Fruit fly (Drosophila melanogaster) whole organism, embryonic: ENCODE results near the gene Sec10.

ENCODE experiments used
- ATbp ChIP-seq: fragments of 200-800 bp; sonication (Bioruptor generic); optimal IDR thresholded peaks from 2 replicates; lab custom pipeline; 2017; ENCODE audit warnings: missing biosample characterization, mild to moderate bottlenecking, missing genetic modification characterization, missing genetic modification reagents
- Atf3 ChIP-seq: fragments of 200-800 bp; sonication (Bioruptor generic); optimal IDR thresholded peaks from 3 replicates; lab custom pipeline; 2016; ENCODE audit warnings: missing biosample characterization, missing genetic modification characterization
- Atf6 ChIP-seq: fragments of 200-800 bp; sonication (Bioruptor generic); IDR thresholded peaks from 2 replicates; pipeline ENCODE4 v1.3.6; 2022; ENCODE audit warnings: missing biosample characterization, missing genetic modification characterization
- Bdp1 ChIP-seq: fragments of 200-800 bp; sonication (Bioruptor generic); optimal IDR thresholded peaks from 3 replicates; lab custom pipeline; 2016; ENCODE audit warnings: missing biosample characterization, missing genetic modification characterization
- Bgb ChIP-seq: fragments of 200-800 bp; sonication (Bioruptor generic); IDR thresholded peaks from 2 replicates; pipeline ENCODE4 v1.3.6; 2022; ENCODE audit warnings: missing biosample characterization, missing genetic modification characterization; ENCODE audit not compliant: partially characterized antibody
- CG12219 ChIP-seq: fragments of 200-800 bp; sonication (Bioruptor generic); optimal IDR thresholded peaks from 3 replicates; lab custom pipeline; 2018; ENCODE audit warnings: missing biosample characterization, mild to moderate bottlenecking, missing genetic modification characterization
- CG15073 ChIP-seq: fragments of 200-800 bp; sonication (Bioruptor generic); optimal IDR thresholded peaks from 2 replicates; lab custom pipeline; 2016; ENCODE audit warnings: missing biosample characterization, missing genetic modification characterization
- CG15514 ChIP-seq: fragments of 200-800 bp; sonication (Bioruptor generic); optimal IDR thresholded peaks from 3 replicates; lab custom pipeline; 2017; ENCODE audit warnings: missing biosample characterization, missing genetic modification characterization, mild to moderate bottlenecking, moderate library complexity, missing genetic modification reagents
- CG16863 ChIP-seq: fragments of 200-800 bp; sonication (Bioruptor generic); optimal IDR thresholded peaks from 3 replicates; lab custom pipeline; 2016; ENCODE audit warnings: missing biosample characterization, missing genetic modification characterization
- CG1792 ChIP-seq: fragments of 200-800 bp; sonication (Bioruptor generic); optimal IDR thresholded peaks from 2 replicates; lab custom pipeline; 2016; ENCODE audit warnings: missing biosample characterization, missing genetic modification characterization
- CG18764 ChIP-seq: fragments of 200-800 bp; sonication (Bioruptor generic); optimal IDR thresholded peaks from 3 replicates; lab custom pipeline; 2016; ENCODE audit warnings: missing biosample characterization, missing genetic modification characterization
- CG30403 ChIP-seq: fragments of 200-800 bp; sonication (Bioruptor generic); optimal IDR thresholded peaks from 3 replicates; lab custom pipeline; 2016; ENCODE audit warnings: missing biosample characterization, missing genetic modification characterization
- CG3065 ChIP-seq: fragments of 200-800 bp; sonication (Bioruptor generic); optimal IDR thresholded peaks from 2 replicates; lab custom pipeline; 2016; ENCODE audit warnings: missing biosample characterization, missing genetic modification characterization
- CG32772 ChIP-seq: fragments of 200-800 bp; sonication (Bioruptor generic); IDR thresholded peaks from 2 replicates; pipeline ENCODE4 v1.3.6; 2022; ENCODE audit warnings: missing biosample characterization, missing genetic modification characterization
- CG33213 ChIP-seq: fragments of 200-800 bp; sonication (Bioruptor generic); optimal IDR thresholded peaks from 3 replicates; lab custom pipeline; 2016; ENCODE audit warnings: missing biosample characterization, missing genetic modification characterization
- CG3407 ChIP-seq: fragments of 200-800 bp; sonication (Bioruptor generic); optimal IDR thresholded peaks from 2 replicates; lab custom pipeline; 2018; ENCODE audit warnings: missing biosample characterization, mild to moderate bottlenecking, missing genetic modification characterization
- CG7786 ChIP-seq: fragments of 200-800 bp; sonication (Bioruptor generic); optimal IDR thresholded peaks from 2 replicates; lab custom pipeline; 2016; ENCODE audit warnings: missing biosample characterization, missing genetic modification characterization
- CG7987 ChIP-seq: fragments of 200-800 bp; sonication (Bioruptor generic); optimal IDR thresholded peaks from 2 replicates; lab custom pipeline; 2018; ENCODE audit warnings: missing biosample characterization, mild to moderate bottlenecking, missing genetic modification characterization, moderate library complexity
- CG9932 ChIP-seq: fragments of 200-800 bp; sonication (Bioruptor generic); IDR thresholded peaks from 2 replicates; pipeline ENCODE4 v1.3.6; 2022; ENCODE audit warnings: missing biosample characterization, missing genetic modification characterization
- Chrac-16 ChIP-seq: fragments of 200-800 bp; sonication (Bioruptor generic); optimal IDR thresholded peaks from 3 replicates; lab custom pipeline; 2016; ENCODE audit warnings: missing biosample characterization, missing genetic modification characterization
- Deaf1 ChIP-seq: fragments of 200-800 bp; optimal IDR thresholded peaks from 3 replicates; lab custom pipeline; 2019; ENCODE audit warnings: missing biosample characterization, mild to moderate bottlenecking, missing genetic modification characterization, moderate library complexity
- Fer3 ChIP-seq: fragments of 200-800 bp; sonication (Bioruptor generic); optimal IDR thresholded peaks from 2 replicates; lab custom pipeline; 2018; ENCODE audit warnings: missing biosample characterization, mild to moderate bottlenecking, missing genetic modification characterization, moderate library complexity
- HLHmδ ChIP-seq: fragments of 200-800 bp; sonication (Bioruptor generic); optimal IDR thresholded peaks from 2 replicates; lab custom pipeline; 2018; ENCODE audit warnings: missing biosample characterization, mild to moderate bottlenecking, missing genetic modification characterization, moderate library complexity
- Hand ChIP-seq: fragments of 200-800 bp; sonication (Bioruptor generic); optimal IDR thresholded peaks from 2 replicates; lab custom pipeline; 2017; ENCODE audit warnings: mild to moderate bottlenecking, missing biosample characterization, missing genetic modification reagents, missing genetic modification characterization
- Spps ChIP-seq: fragments of 200-800 bp; sonication (Bioruptor generic); optimal IDR thresholded peaks from 2 replicates; lab custom pipeline; 2018; ENCODE audit warnings: missing biosample characterization, mild to moderate bottlenecking, missing genetic modification characterization
- Taf1 ChIP-seq: fragments of 200-800 bp; sonication (Bioruptor generic); IDR thresholded peaks from 2 replicates; pipeline ENCODE4 v1.3.6; 2022; ENCODE audit warnings: missing biosample characterization, missing genetic modification characterization
- bbx ChIP-seq: fragments of 200-800 bp; sonication (Bioruptor generic); IDR thresholded peaks from 2 replicates; pipeline ENCODE4 v1.3.6; 2022; ENCODE audit warnings: missing biosample characterization, missing genetic modification characterization; ENCODE audit not compliant: partially characterized antibody
- bigmax ChIP-seq: fragments of 200-800 bp; sonication (Bioruptor generic); optimal IDR thresholded peaks from 2 replicates; lab custom pipeline; 2018; ENCODE audit warnings: missing biosample characterization, mild to moderate bottlenecking, missing genetic modification characterization
- chinmo ChIP-seq: fragments of 200-800 bp; sonication (Bioruptor generic); IDR thresholded peaks from 4 replicates; pipeline ENCODE4 v1.3.6; 2022; ENCODE audit warnings: missing biosample characterization, missing genetic modification characterization; ENCODE audit not compliant: partially characterized antibody
- croc ChIP-seq: fragments of 200-800 bp; sonication (Bioruptor generic); conservative IDR thresholded peaks from 3 replicates; pipeline ENCODE4 v1.3.6; 2022; ENCODE audit warnings: missing biosample characterization, missing genetic modification characterization
- disco-r ChIP-seq: fragments of 200-800 bp; sonication (Bioruptor generic); optimal IDR thresholded peaks from 2 replicates; lab custom pipeline; 2016; ENCODE audit warnings: missing biosample characterization, missing genetic modification characterization
- dpn ChIP-seq, 2 experiments: fragments of 200-800 bp; sonication (Bioruptor generic); optimal IDR thresholded peaks; 3 replicates each; lab custom pipeline; 2016; ENCODE audit warnings: missing biosample characterization in 2 of 2, missing genetic modification characterization in 2 of 2
- exex ChIP-seq: fragments of 200-800 bp; sonication (Bioruptor generic); optimal IDR thresholded peaks from 4 replicates; lab custom pipeline; 2018; ENCODE audit warnings: missing biosample characterization, mild to moderate bottlenecking, missing genetic modification characterization, moderate library complexity
- fru ChIP-seq: fragments of >200 bp; optimal IDR thresholded peaks from 2 replicates; lab custom pipeline; 2017
- gfzf ChIP-seq: fragments of 200-800 bp; sonication (Bioruptor generic); optimal IDR thresholded peaks from 2 replicates; lab custom pipeline; 2016; ENCODE audit warnings: missing biosample characterization, mild to moderate bottlenecking, missing genetic modification characterization, moderate library complexity
- hb ChIP-seq: fragments of 200-800 bp; sonication (Bioruptor generic); IDR thresholded peaks from 3 replicates; pipeline ENCODE4 v1.3.6; 2022; ENCODE audit warnings: missing biosample characterization, missing genetic modification characterization; ENCODE audit not compliant: partially characterized antibody
- hbn ChIP-seq: fragments of 200-800 bp; sonication (Bioruptor generic); IDR thresholded peaks from 2 replicates; pipeline ENCODE4 v1.3.6; 2022; ENCODE audit warnings: missing biosample characterization, missing genetic modification characterization; ENCODE audit not compliant: partially characterized antibody
- hkb ChIP-seq, 2 experiments: fragments of 200-800 bp in 1 of 2; fragments of >200 bp in 1 of 2; sonication (Bioruptor generic) in 1 of 2; IDR thresholded peaks in 1 of 2; optimal IDR thresholded peaks in 1 of 2; 2 replicates each; pipeline versions ENCODE4 v1.3.6 to Lab custom; 2017 to 2022; ENCODE audit warnings: missing biosample characterization in 1 of 2, missing genetic modification characterization in 1 of 2
- insv ChIP-seq, 2 experiments: fragments of 200-800 bp; sonication (Bioruptor generic); optimal IDR thresholded peaks; 3 replicates each; lab custom pipeline; 2016 to 2018; ENCODE audit warnings: missing biosample characterization in 2 of 2, missing genetic modification characterization in 2 of 2
- klu ChIP-seq: fragments of 200-800 bp; sonication (Bioruptor generic); IDR thresholded peaks from 2 replicates; pipeline ENCODE4 v1.3.6; 2022; ENCODE audit warnings: missing biosample characterization, missing genetic modification characterization
- odd ChIP-seq: fragments of 200-800 bp; sonication (Bioruptor generic); optimal IDR thresholded peaks from 2 replicates; lab custom pipeline; 2017; ENCODE audit warnings: missing biosample characterization, mild to moderate bottlenecking, missing genetic modification characterization
- peb ChIP-seq: fragments of 200-800 bp; sonication (Bioruptor generic); IDR thresholded peaks from 2 replicates; pipeline ENCODE4 v1.3.6; 2022; ENCODE audit warnings: missing biosample characterization, missing genetic modification characterization
- pita ChIP-seq: fragments of 200-800 bp; sonication (Bioruptor generic); optimal IDR thresholded peaks from 2 replicates; lab custom pipeline; 2017; ENCODE audit warnings: missing biosample characterization, mild to moderate bottlenecking, missing genetic modification characterization
- repo ChIP-seq: fragments of 200-800 bp; sonication (Bioruptor generic); optimal IDR thresholded peaks from 2 replicates; lab custom pipeline; 2016; ENCODE audit warnings: missing biosample characterization, missing genetic modification characterization
- sob ChIP-seq: fragments of 200-800 bp; sonication (Bioruptor generic); IDR thresholded peaks from 2 replicates; pipeline ENCODE4 v1.3.6; 2022; ENCODE audit warnings: missing biosample characterization, missing genetic modification characterization
- sr ChIP-seq: fragments of 200-800 bp; sonication (Bioruptor generic); IDR thresholded peaks from 3 replicates; pipeline ENCODE4 v1.3.6; 2022; ENCODE audit warnings: missing biosample characterization, missing genetic modification characterization
- trh ChIP-seq: fragments of 200-800 bp; sonication (Bioruptor generic); optimal IDR thresholded peaks from 2 replicates; lab custom pipeline; 2016; ENCODE audit warnings: missing biosample characterization, missing genetic modification characterization
- vnd ChIP-seq: fragments of 200-800 bp; sonication (Bioruptor generic); IDR thresholded peaks from 3 replicates; pipeline ENCODE4 v1.3.6; 2022; ENCODE audit warnings: missing biosample characterization, missing genetic modification characterization; ENCODE audit not compliant: partially characterized antibody
- zf30C ChIP-seq: fragments of 200-800 bp; sonication (Bioruptor generic); optimal IDR thresholded peaks from 3 replicates; lab custom pipeline; 2018; ENCODE audit warnings: missing biosample characterization, mild to moderate bottlenecking, missing genetic modification characterization

Gene Sec10

DNA sequence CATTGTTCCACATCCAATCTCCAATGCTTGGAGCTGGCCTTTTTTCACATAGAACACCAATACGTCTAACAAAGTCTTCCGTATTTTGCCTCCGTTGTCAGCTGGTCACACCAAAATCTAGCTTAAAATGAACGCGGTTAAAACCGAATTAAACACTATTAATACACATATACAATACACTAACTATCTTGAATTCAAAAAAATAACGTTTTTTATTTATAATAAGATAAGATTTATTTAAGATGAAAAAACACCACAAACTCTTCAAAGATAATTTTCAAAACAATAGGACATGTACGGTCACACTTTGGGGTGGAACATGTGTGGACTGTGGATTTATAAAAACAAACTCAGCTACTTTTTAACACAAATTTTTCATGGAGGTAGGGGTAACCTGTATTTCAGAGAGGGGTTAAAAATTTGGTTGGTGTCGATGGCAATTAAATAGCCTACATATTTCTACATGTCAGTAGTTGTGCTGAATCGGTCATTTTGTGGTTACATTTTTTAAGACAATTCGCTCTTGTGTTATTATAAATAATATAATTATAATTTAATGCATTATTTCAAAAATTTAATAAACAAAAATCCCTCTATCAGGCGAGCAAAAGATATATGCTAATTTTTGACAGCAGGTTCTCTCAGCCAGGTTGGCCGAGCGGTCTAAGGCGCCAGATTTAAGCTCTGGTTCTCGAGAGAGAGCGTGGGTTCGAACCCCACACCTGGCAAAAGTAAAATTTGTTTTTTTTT lies 22.1 kb upstream of the Sec10 start, which contains the start of gene CG13605 (continued):
- TF ChIP-seq CG3065 (GFP tag; lab: Kevin White, UChicago) (peak; percentile 3), bbx (GFP tag; lab: Robert Waterston, UW) (peak; percentile 59), Bgb (GFP tag; lab: Robert Waterston, UW) (peak; percentile 52), Hand (GFP tag; lab: Kevin White, UChicago) (peak; percentile 69), Taf1 (GFP tag; lab: Robert Waterston, UW) (peak; percentile 61; the same call in 1 of the 2 replicates), dpn (GFP tag; optimal IDR thresholded peaks at IDR 0.05; lab: Kevin White, UChicago) (peak; percentile 65 to 83), disco-r (GFP tag; lab: Kevin White, UChicago) (no peak), gfzf (peak; percentile 84), exex (tag; lab: Kevin White, UChicago) (peak; percentile 55), peb (no peak), ATbp (peak; percentile 78), Spps (tag; lab: Kevin White, UChicago) (peak; percentile 19), Atf6 (GFP tag; lab: Robert Waterston, UW) (peak; percentile 69), CG9932 (GFP tag; lab: Robert Waterston, UW) (peak; percentile 81), sr (GFP tag; lab: Robert Waterston, UW) (no peak), Atf3 (no peak), vnd (no peak), CG12219 (GFP tag; lab: Kevin White, UChicago) (peak; percentile 75), repo (GFP tag; lab: Kevin White, UChicago) (peak; percentile 36), bigmax (GFP tag; lab: Kevin White, UChicago) (peak; percentile 21), CG15073 (GFP tag; lab: Kevin White, UChicago) (no peak), insv (GFP tag; optimal IDR thresholded peaks at IDR 0.05; lab: Kevin White, UChicago) (peak in 1 of 2 experiments; percentile 4), CG18764 (GFP tag; lab: Kevin White, UChicago) (peak; percentile 56), zf30C (no peak), CG33213 (peak; percentile 2), pita (GFP tag; lab: Kevin White, UChicago) (no peak), HLHmδ (GFP tag; lab: Kevin White, UChicago) (no peak), CG1792 (GFP tag; lab: Kevin White, UChicago) (peak; percentile 43), hbn (GFP tag; lab: Robert Waterston, UW) (no peak), fru (no peak), chinmo (peak; percentile 5; the same call in 1 of the 4 replicates), CG16863 (GFP tag; lab: Kevin White, UChicago) (no peak), CG7786 (GFP tag; lab: Kevin White, UChicago) (peak; percentile 54), CG3407 (peak; percentile 9), klu (GFP tag; lab: Robert Waterston, UW) (peak; percentile 46; the same call in 1 of the 2 replicates), CG30403 (GFP tag; lab: Kevin White, UChicago) (peak; percentile 72), Chrac-16 (peak; percentile 66), odd (peak; percentile 72), sob (GFP tag; lab: Robert Waterston, UW) (peak; percentile 78), croc (GFP tag; lab: Robert Waterston, UW) (no peak), trh (GFP tag; lab: Kevin White, UChicago) (peak; percentile 63), Fer3 (tag; lab: Kevin White, UChicago) (peak; percentile 79), hb (GFP tag; lab: Robert Waterston, UW) (no peak), CG7987 (GFP tag; lab: Kevin White, UChicago) (peak; percentile 55), Bdp1 (GFP tag; lab: Kevin White, UChicago) (peak; percentile 97), CG32772 (GFP tag; lab: Robert Waterston, UW) (peak; percentile 41), hkb (optimal IDR thresholded peaks at IDR 0.05; lab: Kevin White, UChicago) (no peak), hkb (GFP tag; IDR thresholded peaks at IDR 0.05; lab: Robert Waterston, UW) (peak; percentile 81), Deaf1 (peak; percentile 47), CG15514 (peak; percentile 80)
